Worm (Caenorhabditis elegans): ENCODE measurements around the gene B0513.4.
A peak's percentile ranks its signal among the peaks of the same experiment; 100 is the strongest.

B0513.4 gene

ce11 chrIV:13902774-13903173 lies 22.8 kb downstream of the B0513.4 start, which contains the start of gene Y37A1A.3:
Gene Y37A1A.3 (minus strand): TSS chrIV:13902874.
- TF ChIP-seq cog-1 (tag; optimal IDR thresholded peaks at IDR 0.05) (no peak), T22C8.4 (GFP tag; IDR thresholded peaks at IDR 0.05) (no peak), ztf-29 (GFP tag; IDR thresholded peaks at IDR 0.05) (no peak), flt-1 (GFP tag; IDR thresholded peaks at IDR 0.05) (no peak)

- TF ChIP-seq ztf-29 (GFP tag; IDR thresholded peaks at IDR 0.05) (no peak), klf-2 (GFP tag; conservative IDR thresholded peaks at IDR 0.05) (no peak), med-1 (GFP tag; optimal IDR thresholded peaks at IDR 0.05; ENCODE audit: insufficient read depth) (no peak), cog-1 (tag; optimal IDR thresholded peaks at IDR 0.05) (no peak), ztf-23 (GFP tag; IDR thresholded peaks at IDR 0.05) (no peak), T22C8.4 (GFP tag; IDR thresholded peaks at IDR 0.05) (no peak), flt-1 (GFP tag; IDR thresholded peaks at IDR 0.05) (no peak), tab-1 (GFP tag; IDR thresholded peaks at IDR 0.05) (no peak), ref-1 (GFP tag; conservative IDR thresholded peaks at IDR 0.05) (no peak)
These were observed 26.4 kb downstream of the B0513.4 start for ce11 chrIV:13906369-13906768.

ce11 chrIV:13910931-13911330 lies 31.0 kb downstream of the B0513.4 start:
- no peak for TF ChIP-seq ref-1 (GFP tag; conservative IDR thresholded peaks at IDR 0.05)
- no peak for TF ChIP-seq T22C8.4 (GFP tag; IDR thresholded peaks at IDR 0.05)
- TF ChIP-seq klf-2 (GFP tag; conservative IDR thresholded peaks at IDR 0.05), result no peak
- no peak for TF ChIP-seq ztf-29 (GFP tag; IDR thresholded peaks at IDR 0.05)
- TF ChIP-seq ztf-23 (GFP tag; IDR thresholded peaks at IDR 0.05), result no peak
- TF ChIP-seq flt-1 (GFP tag; IDR thresholded peaks at IDR 0.05), result no peak
- TF ChIP-seq med-1 (GFP tag; optimal IDR thresholded peaks at IDR 0.05; ENCODE audit: insufficient read depth), result no peak
- no peak for TF ChIP-seq cog-1 (tag; optimal IDR thresholded peaks at IDR 0.05)
- no peak for TF ChIP-seq tab-1 (GFP tag; IDR thresholded peaks at IDR 0.05)

ce11 chrIV:13912929-13913328 lies 33.0 kb downstream of the B0513.4 start, which contains the start of gene Y37A1A.2:
Gene Y37A1A.2 (minus strand): TSS chrIV:13913029.
- TF ChIP-seq ref-1 (GFP tag; conservative IDR thresholded peaks at IDR 0.05) (no peak), ztf-23 (GFP tag; IDR thresholded peaks at IDR 0.05) (no peak), flt-1 (GFP tag; IDR thresholded peaks at IDR 0.05) (no peak), T22C8.4 (GFP tag; IDR thresholded peaks at IDR 0.05) (no peak), tab-1 (GFP tag; IDR thresholded peaks at IDR 0.05) (no peak), ztf-29 (GFP tag; IDR thresholded peaks at IDR 0.05) (no peak), cog-1 (tag; optimal IDR thresholded peaks at IDR 0.05) (no peak), med-1 (GFP tag; optimal IDR thresholded peaks at IDR 0.05; ENCODE audit: insufficient read depth) (no peak), klf-2 (GFP tag; conservative IDR thresholded peaks at IDR 0.05) (no peak)

ce11 chrIV:13919207-13919759 lies 39.3 kb downstream of the B0513.4 start:
- TF ChIP-seq klf-2 (GFP tag; conservative IDR thresholded peaks at IDR 0.05) (no peak), flt-1 (GFP tag; IDR thresholded peaks at IDR 0.05) (no peak), tab-1 (GFP tag; IDR thresholded peaks at IDR 0.05) (no peak), ztf-29 (GFP tag; IDR thresholded peaks at IDR 0.05) (no peak)

ce11 chrIV:13922289-13922688 lies 42.3 kb downstream of the B0513.4 start:
- peak; percentile 81; the same call in 1 of the 2 replicates for TF ChIP-seq ztf-23 (GFP tag; IDR thresholded peaks at IDR 0.05)
- TF ChIP-seq klf-2 (GFP tag; conservative IDR thresholded peaks at IDR 0.05), result peak; percentile 52
- peak; percentile 48; the same call in 1 of the 2 replicates for TF ChIP-seq ztf-29 (GFP tag; IDR thresholded peaks at IDR 0.05)

- TF ChIP-seq flt-1 (GFP tag; IDR thresholded peaks at IDR 0.05) (no peak), cog-1 (tag; optimal IDR thresholded peaks at IDR 0.05) (no peak), ztf-23 (GFP tag; IDR thresholded peaks at IDR 0.05) (no peak), ztf-29 (GFP tag; IDR thresholded peaks at IDR 0.05) (no peak), tab-1 (GFP tag; IDR thresholded peaks at IDR 0.05) (no peak), ref-1 (GFP tag; conservative IDR thresholded peaks at IDR 0.05) (no peak), klf-2 (GFP tag; conservative IDR thresholded peaks at IDR 0.05) (no peak), T22C8.4 (GFP tag; IDR thresholded peaks at IDR 0.05) (no peak), med-1 (GFP tag; optimal IDR thresholded peaks at IDR 0.05; ENCODE audit: insufficient read depth) (no peak)
These were observed 47.7 kb downstream of the B0513.4 start for ce11 chrIV:13927641-13928040.
